Fruit fly (Drosophila melanogaster) whole organism, embryonic: ENCODE data around the gene CG12115.
A peak's percentile ranks its signal among the peaks of the same experiment; 100 is the strongest.

Experiments used
- B-H2 ChIP-seq: fragments of 200-800 bp; sonication (Bioruptor generic); optimal IDR thresholded peaks from 2 replicates; lab custom pipeline; 2018; ENCODE audit warnings: missing biosample characterization, mild to moderate bottlenecking, missing genetic modification characterization
- CG11398 ChIP-seq: fragments of 200-800 bp; sonication (Bioruptor generic); optimal IDR thresholded peaks from 2 replicates; lab custom pipeline; 2016; ENCODE audit warnings: missing biosample characterization, missing genetic modification characterization
- CG12744 ChIP-seq: fragments of 200-800 bp; sonication (Bioruptor generic); optimal IDR thresholded peaks from 2 replicates; lab custom pipeline; 2016; ENCODE audit warnings: missing biosample characterization, missing genetic modification characterization
- CG13287 ChIP-seq: fragments of 200-800 bp; sonication (Bioruptor generic); IDR thresholded peaks from 2 replicates; pipeline ENCODE4 v1.3.6; 2022; ENCODE audit warnings: missing biosample characterization, missing genetic modification characterization; ENCODE audit not compliant: partially characterized antibody
- CG15269 ChIP-seq: fragments of 200-800 bp; sonication (Bioruptor generic); optimal IDR thresholded peaks from 2 replicates; lab custom pipeline; 2018; ENCODE audit warnings: missing biosample characterization, mild to moderate bottlenecking, missing genetic modification characterization, moderate library complexity
- CG15696 ChIP-seq: fragments of 200-800 bp; sonication (Bioruptor generic); optimal IDR thresholded peaks from 2 replicates; lab custom pipeline; 2019; ENCODE audit warnings: missing biosample characterization, mild to moderate bottlenecking, missing genetic modification characterization, moderate library complexity
- CG17186 ChIP-seq: fragments of 200-800 bp; sonication (Bioruptor generic); optimal IDR thresholded peaks from 3 replicates; lab custom pipeline; 2017; ENCODE audit warnings: missing biosample characterization, missing genetic modification reagents, missing genetic modification characterization
- CG17359 ChIP-seq: fragments of 200-800 bp; sonication (Bioruptor generic); optimal IDR thresholded peaks from 3 replicates; lab custom pipeline; 2018; ENCODE audit warnings: missing biosample characterization, mild to moderate bottlenecking, missing genetic modification characterization, moderate library complexity
- CG2120 ChIP-seq: fragments of 200-800 bp; sonication (Bioruptor generic); optimal IDR thresholded peaks from 3 replicates; lab custom pipeline; 2016; ENCODE audit warnings: missing biosample characterization, missing genetic modification characterization
- CG2889 ChIP-seq: fragments of 200-800 bp; sonication (Bioruptor generic); IDR thresholded peaks from 3 replicates; pipeline ENCODE4 v1.3.6; 2022; ENCODE audit warnings: missing biosample characterization, missing genetic modification characterization
- CG30020 ChIP-seq: fragments of 200-800 bp; optimal IDR thresholded peaks from 2 replicates; lab custom pipeline; 2019; ENCODE audit warnings: missing biosample characterization, mild to moderate bottlenecking, missing genetic modification characterization, moderate library complexity
- CG31224 ChIP-seq: fragments of 200-800 bp; sonication (Bioruptor generic); IDR thresholded peaks from 2 replicates; pipeline ENCODE4 v1.3.6; 2022; ENCODE audit warnings: missing biosample characterization, missing genetic modification characterization
- CG33213 ChIP-seq: fragments of 200-800 bp; sonication (Bioruptor generic); optimal IDR thresholded peaks from 3 replicates; lab custom pipeline; 2016; ENCODE audit warnings: missing biosample characterization, missing genetic modification characterization
- CG3847 ChIP-seq: fragments of 200-800 bp; sonication (Bioruptor generic); IDR thresholded peaks from 2 replicates; pipeline ENCODE4 v1.3.6; 2022; ENCODE audit warnings: missing biosample characterization, missing genetic modification characterization
- CG6854 ChIP-seq: fragments of 200-800 bp; sonication (Bioruptor generic); optimal IDR thresholded peaks from 3 replicates; lab custom pipeline; 2017; ENCODE audit warnings: missing biosample characterization, mild to moderate bottlenecking, missing genetic modification characterization
- CG7372 ChIP-seq: fragments of 200-800 bp; sonication (Bioruptor generic); IDR thresholded peaks from 2 replicates; pipeline ENCODE4 v1.3.6; 2022; ENCODE audit warnings: missing biosample characterization, missing genetic modification characterization
- CG7745 ChIP-seq: fragments of 200-800 bp; sonication (Bioruptor generic); optimal IDR thresholded peaks from 2 replicates; lab custom pipeline; 2018; ENCODE audit warnings: missing biosample characterization, mild to moderate bottlenecking, missing genetic modification characterization, moderate library complexity
- CG8281 ChIP-seq: fragments of 200-800 bp; sonication (Bioruptor generic); optimal IDR thresholded peaks from 2 replicates; lab custom pipeline; 2018; ENCODE audit warnings: missing biosample characterization, mild to moderate bottlenecking, missing genetic modification characterization, moderate library complexity
- CG8290 ChIP-seq, 3 experiments: fragments of 200-800 bp; sonication (Bioruptor generic); optimal IDR thresholded peaks; 2 replicates each; lab custom pipeline; 2016 to 2019; ENCODE audit warnings: missing biosample characterization in 3 of 3, missing genetic modification characterization in 3 of 3, mild to moderate bottlenecking in 2 of 3, moderate library complexity in 1 of 3
- Deaf1 ChIP-seq: fragments of 200-800 bp; optimal IDR thresholded peaks from 3 replicates; lab custom pipeline; 2019; ENCODE audit warnings: missing biosample characterization, mild to moderate bottlenecking, missing genetic modification characterization, moderate library complexity
- E2f2 ChIP-seq: fragments of 200-800 bp; sonication (Bioruptor generic); IDR thresholded peaks from 2 replicates; pipeline ENCODE4 v1.3.6; 2022; ENCODE audit warnings: missing biosample characterization, missing genetic modification characterization
- Elba2 ChIP-seq: fragments of 200-800 bp; sonication (Bioruptor generic); optimal IDR thresholded peaks from 3 replicates; lab custom pipeline; 2016; ENCODE audit warnings: missing biosample characterization, missing genetic modification characterization
- Fer1 ChIP-seq: fragments of 200-800 bp; sonication (Bioruptor generic); optimal IDR thresholded peaks from 2 replicates; lab custom pipeline; 2017; ENCODE audit warnings: missing biosample characterization, mild to moderate bottlenecking, missing genetic modification characterization
- HLH54F ChIP-seq: fragments of 200-800 bp; sonication (Bioruptor generic); optimal IDR thresholded peaks from 3 replicates; lab custom pipeline; 2016; ENCODE audit warnings: missing biosample characterization, missing genetic modification characterization
- HLHmδ ChIP-seq: fragments of 200-800 bp; sonication (Bioruptor generic); optimal IDR thresholded peaks from 2 replicates; lab custom pipeline; 2018; ENCODE audit warnings: missing biosample characterization, mild to moderate bottlenecking, missing genetic modification characterization, moderate library complexity
- Hand ChIP-seq: fragments of 200-800 bp; sonication (Bioruptor generic); optimal IDR thresholded peaks from 2 replicates; lab custom pipeline; 2017; ENCODE audit warnings: mild to moderate bottlenecking, missing biosample characterization, missing genetic modification reagents, missing genetic modification characterization
- Jarid2 ChIP-seq: fragments of 200-800 bp; sonication (Bioruptor generic); optimal IDR thresholded peaks from 3 replicates; lab custom pipeline; 2017; ENCODE audit warnings: mild to moderate bottlenecking, missing biosample characterization, missing genetic modification reagents, missing genetic modification characterization
- MBD-R2 ChIP-seq: fragments of 200-800 bp; sonication (Bioruptor generic); IDR thresholded peaks from 2 replicates; pipeline ENCODE4 v1.3.6; 2022; ENCODE audit warnings: missing biosample characterization, missing genetic modification characterization
- NC2α ChIP-seq: fragments of 200-800 bp; sonication (Bioruptor generic); optimal IDR thresholded peaks from 2 replicates; lab custom pipeline; 2016; ENCODE audit warnings: missing biosample characterization, missing genetic modification characterization
- Nf-YC ChIP-seq: fragments of 200-800 bp; optimal IDR thresholded peaks from 3 replicates; lab custom pipeline; 2019; ENCODE audit warnings: missing biosample characterization, mild to moderate bottlenecking, missing genetic modification characterization, moderate library complexity
- Rfx ChIP-seq: fragments of 200-800 bp; sonication (Bioruptor generic); IDR thresholded peaks from 2 replicates; pipeline ENCODE4 v1.3.6; 2022; ENCODE audit warnings: missing biosample characterization, missing genetic modification characterization
- Sox100B ChIP-seq: fragments of 200-800 bp; sonication (Bioruptor generic); optimal IDR thresholded peaks from 3 replicates; lab custom pipeline; 2018; ENCODE audit warnings: missing biosample characterization, mild to moderate bottlenecking, missing genetic modification characterization
- Sry-δ ChIP-seq: fragments of 200-800 bp; sonication (Bioruptor generic); optimal IDR thresholded peaks from 2 replicates; lab custom pipeline; 2016; ENCODE audit warnings: missing biosample characterization, missing genetic modification characterization
- ato ChIP-seq: fragments of 200-800 bp; sonication (Bioruptor generic); IDR thresholded peaks from 2 replicates; pipeline ENCODE4 v1.3.6; 2022; ENCODE audit warnings: missing biosample characterization, missing genetic modification characterization; ENCODE audit not compliant: partially characterized antibody
- bab2 ChIP-seq: fragments of 200-800 bp; sonication (Bioruptor generic); optimal IDR thresholded peaks from 2 replicates; lab custom pipeline; 2016; ENCODE audit warnings: missing biosample characterization, missing genetic modification characterization
- bigmax ChIP-seq: fragments of 200-800 bp; sonication (Bioruptor generic); optimal IDR thresholded peaks from 2 replicates; lab custom pipeline; 2018; ENCODE audit warnings: missing biosample characterization, mild to moderate bottlenecking, missing genetic modification characterization
- cas ChIP-seq: fragments of 200-800 bp; sonication (Bioruptor generic); IDR thresholded peaks from 2 replicates; pipeline ENCODE4 v1.3.6; 2022; ENCODE audit warnings: missing biosample characterization, missing genetic modification characterization
- dmrt11E ChIP-seq: fragments of 200-800 bp; sonication (Bioruptor generic); optimal IDR thresholded peaks from 3 replicates; lab custom pipeline; 2018; ENCODE audit warnings: missing biosample characterization, mild to moderate bottlenecking, missing genetic modification characterization, moderate library complexity
- esg ChIP-seq: fragments of 200-800 bp; sonication (Bioruptor generic); conservative IDR thresholded peaks from 2 replicates; pipeline ENCODE4 v1.3.6; 2022; ENCODE audit warnings: missing biosample characterization, missing genetic modification characterization
- fd96Cb ChIP-seq: fragments of 200-800 bp; sonication (Bioruptor generic); optimal IDR thresholded peaks from 2 replicates; lab custom pipeline; 2018; ENCODE audit warnings: missing biosample characterization, mild to moderate bottlenecking, missing genetic modification characterization, moderate library complexity
- grau ChIP-seq: fragments of 200-800 bp; optimal IDR thresholded peaks from 3 replicates; lab custom pipeline; 2019; ENCODE audit warnings: missing biosample characterization, mild to moderate bottlenecking, missing genetic modification characterization, moderate library complexity
- hb ChIP-seq: fragments of 200-800 bp; sonication (Bioruptor generic); IDR thresholded peaks from 3 replicates; pipeline ENCODE4 v1.3.6; 2022; ENCODE audit warnings: missing biosample characterization, missing genetic modification characterization; ENCODE audit not compliant: partially characterized antibody
- hkb ChIP-seq, 2 experiments: fragments of 200-800 bp in 1 of 2; fragments of >200 bp in 1 of 2; sonication (Bioruptor generic) in 1 of 2; IDR thresholded peaks in 1 of 2; optimal IDR thresholded peaks in 1 of 2; 2 replicates each; pipeline versions ENCODE4 v1.3.6 to Lab custom; 2017 to 2022; ENCODE audit warnings: missing biosample characterization in 1 of 2, missing genetic modification characterization in 1 of 2
- hth ChIP-seq: fragments of >200 bp; optimal IDR thresholded peaks from 2 replicates; lab custom pipeline; 2017; ENCODE audit warnings: inconsistent platforms
- p53 ChIP-seq: fragments of 200-800 bp; sonication (Bioruptor generic); optimal IDR thresholded peaks from 2 replicates; lab custom pipeline; 2016; ENCODE audit warnings: missing biosample characterization, missing genetic modification characterization
- pros ChIP-seq: fragments of 200-800 bp; sonication (Bioruptor generic); optimal IDR thresholded peaks from 3 replicates; lab custom pipeline; 2019; ENCODE audit warnings: missing biosample characterization, mild to moderate bottlenecking, missing genetic modification characterization, moderate library complexity
- pzg ChIP-seq: fragments of 200-800 bp; sonication (Bioruptor generic); optimal IDR thresholded peaks from 3 replicates; lab custom pipeline; 2018; ENCODE audit warnings: missing biosample characterization, mild to moderate bottlenecking, missing genetic modification characterization, moderate library complexity
- salm ChIP-seq: fragments of 200-800 bp; sonication (Bioruptor generic); optimal IDR thresholded peaks from 2 replicates; lab custom pipeline; 2018; ENCODE audit warnings: missing biosample characterization, mild to moderate bottlenecking, missing genetic modification characterization
- tin ChIP-seq: fragments of 200-800 bp; sonication (Bioruptor generic); optimal IDR thresholded peaks from 3 replicates; lab custom pipeline; 2016; ENCODE audit warnings: missing biosample characterization, missing genetic modification characterization
- tna ChIP-seq: fragments of 200-800 bp; sonication (Bioruptor generic); IDR thresholded peaks from 2 replicates; pipeline ENCODE4 v1.3.6; 2022; ENCODE audit warnings: missing biosample characterization, missing genetic modification characterization; ENCODE audit not compliant: partially characterized antibody

Gene CG12115

DNA sequence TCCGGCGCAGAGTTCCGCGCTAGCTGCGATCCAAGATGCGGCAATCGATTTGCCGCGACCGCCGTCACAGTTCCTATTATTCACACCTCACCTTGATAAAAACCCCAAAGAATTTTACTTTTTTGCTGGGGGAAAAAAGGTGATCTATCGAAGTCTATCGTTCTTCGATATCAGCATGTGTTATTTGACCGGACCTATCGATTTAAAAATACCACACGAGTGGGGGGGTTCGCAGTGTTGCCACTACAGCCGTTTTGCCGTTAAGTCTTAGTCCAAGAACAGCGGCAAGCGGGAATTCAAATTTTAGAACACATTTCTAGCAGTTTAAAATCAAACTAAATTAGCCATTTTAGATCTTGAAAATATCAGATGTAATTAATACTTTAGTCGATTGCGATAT lies 41.8 kb upstream of the CG12115 start, which contains the start of gene CG12121 (continued):
- TF ChIP-seq tna (GFP tag; lab: Robert Waterston, UW) (peak; percentile 79), MBD-R2 (GFP tag; lab: Robert Waterston, UW) (peak; percentile 59), HLH54F (GFP tag; lab: Kevin White, UChicago) (no peak), hkb (optimal IDR thresholded peaks at IDR 0.05; lab: Kevin White, UChicago) (no peak), hkb (GFP tag; IDR thresholded peaks at IDR 0.05; lab: Robert Waterston, UW) (no peak), CG12744 (no peak), Sox100B (GFP tag; lab: Kevin White, UChicago) (no peak), CG15269 (tag; lab: Kevin White, UChicago) (no peak), tin (GFP tag; lab: Kevin White, UChicago) (no peak), Deaf1 (tag; lab: Kevin White, UChicago) (no peak), bab2 (GFP tag; lab: Kevin White, UChicago) (no peak), Fer1 (no peak), NC2α (GFP tag; lab: Kevin White, UChicago) (no peak), hth (lab: Kevin White, UChicago) (no peak), CG7745 (tag; lab: Kevin White, UChicago) (no peak), CG8281 (tag; lab: Kevin White, UChicago) (no peak), HLHmδ (GFP tag; lab: Kevin White, UChicago) (no peak), Nf-YC (tag; lab: Kevin White, UChicago) (no peak), Rfx (no peak), CG33213 (GFP tag; lab: Kevin White, UChicago) (no peak), CG17186 (GFP tag; lab: Kevin White, UChicago) (no peak), CG13287 (GFP tag; lab: Robert Waterston, UW) (peak; percentile 82), CG31224 (GFP tag; lab: Robert Waterston, UW) (no peak), CG7372 (GFP tag; lab: Robert Waterston, UW) (no peak), Jarid2 (GFP tag; lab: Kevin White, UChicago) (no peak), esg (GFP tag; lab: Robert Waterston, UW) (no peak), fd96Cb (tag; lab: Kevin White, UChicago) (no peak), ato (peak; percentile 73), bigmax (no peak), CG30020 (tag; lab: Kevin White, UChicago) (no peak), E2f2 (peak; percentile 89), hb (GFP tag; lab: Robert Waterston, UW) (peak; percentile 75; the same call in 2 of the 3 replicates), CG2889 (no peak), CG8290 (GFP tag; optimal IDR thresholded peaks at IDR 0.05; lab: Kevin White, UChicago) (no peak), CG8290 (tag; optimal IDR thresholded peaks at IDR 0.05; lab: Kevin White, UChicago) (no peak), salm (tag; lab: Kevin White, UChicago) (no peak), grau (tag; lab: Kevin White, UChicago) (no peak), pros (no peak), pzg (GFP tag; lab: Kevin White, UChicago) (peak; percentile 84), CG3847 (GFP tag; lab: Robert Waterston, UW) (no peak), dmrt11E (tag; lab: Kevin White, UChicago) (no peak), cas (GFP tag; lab: Robert Waterston, UW) (no peak), CG15696 (tag; lab: Kevin White, UChicago) (no peak), p53 (no peak), CG17359 (no peak), CG6854 (no peak), Elba2 (GFP tag; lab: Kevin White, UChicago) (no peak), Sry-δ (GFP tag; lab: Kevin White, UChicago) (peak; percentile 68), CG2120 (GFP tag; lab: Kevin White, UChicago) (no peak), CG11398 (GFP tag; lab: Kevin White, UChicago) (no peak), B-H2 (no peak), Hand (GFP tag; lab: Kevin White, UChicago) (no peak)
